Worm (Caenorhabditis elegans) whole organism, young adult: ENCODE measurements around the gene F26A1.1.

Experiments used
- F39B2.1 ChIP-seq: fragments of 200-800 bp; sonication (Bioruptor generic); IDR thresholded peaks from 2 replicates; pipeline ENCODE4 v1.3.6; 2022; ENCODE audit warnings: missing genetic modification reagents, missing genetic modification characterization, missing compliant biosample characterization
- F55B11.4 ChIP-seq: sonication (generic microtip); optimal IDR thresholded peaks from 2 replicates; lab custom pipeline; 2016; ENCODE audit warnings: missing compliant biosample characterization, missing genetic modification characterization, borderline replicate concordance; ENCODE audit not compliant: insufficient read depth
- Y53F4B.3 ChIP-seq: fragments of 200-800 bp; sonication (Bioruptor generic); IDR thresholded peaks from 2 replicates; pipeline ENCODE4 v1.3.6; 2022; ENCODE audit warnings: missing genetic modification reagents, missing genetic modification characterization, missing compliant biosample characterization
- cebp-2 ChIP-seq: fragments of 200-800 bp; sonication (Bioruptor generic); IDR thresholded peaks from 2 replicates; pipeline ENCODE4 v1.3.6; 2022; ENCODE audit warnings: missing genetic modification characterization, missing compliant biosample characterization
- dpl-1 ChIP-seq: fragments of 150-350 bp; optimal IDR thresholded peaks from 2 replicates; lab custom pipeline; 2014; ENCODE audit warnings: missing biosample characterization, missing genetic modification reagents, missing genetic modification characterization
- him-1 ChIP-seq: sonication (generic microtip); optimal IDR thresholded peaks from 2 replicates; lab custom pipeline; 2016; ENCODE audit warnings: missing genotype, missing genetic modification reagents, missing genetic modification characterization, missing compliant biosample characterization
- lin-40 ChIP-seq: sonication (generic microtip); optimal IDR thresholded peaks from 2 replicates; lab custom pipeline; 2016; ENCODE audit warnings: missing genetic modification characterization, mild to moderate bottlenecking, missing compliant biosample characterization, missing genotype, missing genetic modification reagents
- nfyb-1 ChIP-seq: fragments of 200-800 bp; sonication (Bioruptor generic); IDR thresholded peaks from 2 replicates; pipeline ENCODE4 v1.3.6; 2022; ENCODE audit warnings: missing genetic modification reagents, missing genetic modification characterization, missing compliant biosample characterization
- pha-4 ChIP-seq: fragments of 150-350 bp; sonication (generic microtip); optimal IDR thresholded peaks from 2 replicates; lab custom pipeline; 2014; ENCODE audit warnings: missing biosample characterization, missing genetic modification reagents, missing genetic modification characterization
- repo-1 ChIP-seq: sonication (generic microtip); optimal IDR thresholded peaks from 2 replicates; lab custom pipeline; 2017; ENCODE audit warnings: mild to moderate bottlenecking, missing genetic modification characterization, missing compliant biosample characterization
- unc-62 ChIP-seq: fragments of 150-350 bp; optimal IDR thresholded peaks from 2 replicates; lab custom pipeline; 2014; ENCODE audit warnings: missing biosample characterization, missing genetic modification reagents, missing genetic modification characterization
- ztf-18 ChIP-seq: sonication (generic microtip); optimal IDR thresholded peaks from 2 replicates; lab custom pipeline; 2016; ENCODE audit warnings: missing genotype, mild to moderate bottlenecking, missing genetic modification characterization, missing compliant biosample characterization

DNA sequence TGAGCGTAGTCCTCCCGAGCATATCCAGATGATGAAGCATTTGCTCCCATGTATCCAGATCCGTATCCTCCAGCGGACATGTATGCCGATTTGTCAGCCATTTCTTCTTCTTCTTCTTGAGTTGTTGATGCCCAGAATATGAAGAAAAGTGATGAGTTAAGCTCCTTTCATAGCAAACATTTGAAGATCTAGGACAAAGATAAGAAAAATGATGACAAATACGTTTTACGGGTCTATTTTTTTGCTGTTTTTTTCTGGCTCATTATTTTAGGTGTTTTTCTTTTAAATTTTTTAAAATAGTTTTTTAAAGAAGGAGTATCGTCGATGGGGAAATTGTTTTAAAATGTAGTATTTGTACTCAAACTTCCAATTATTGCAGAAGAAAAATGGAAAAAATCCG lies 20.1 kb upstream of the F26A1.1 start, which contains the start of gene nspd-9:
- TF ChIP-seq unc-62 (GFP tag; lab: Kevin White, UChicago) (no peak), cebp-2 (GFP tag; lab: Robert Waterston, UW) (no peak), Y53F4B.3 (GFP tag; lab: Robert Waterston, UW) (no peak), dpl-1 (GFP tag; lab: Kevin White, UChicago) (no peak), lin-40 (tag; lab: Kevin White, UChicago) (no peak), repo-1 (no peak), F55B11.4 (tag; lab: Kevin White, UChicago) (no peak), F39B2.1 (GFP tag; lab: Robert Waterston, UW) (no peak), ztf-18 (no peak), him-1 (tag; lab: Kevin White, UChicago) (no peak), pha-4 (tag; lab: Kevin White, UChicago) (no peak), nfyb-1 (no peak)
